Fruit fly (Drosophila melanogaster) whole organism, wandering third instar larva: ENCODE measurements around the gene pxb.

Experiments used
- Dfd ChIP-seq: fragments of >200 bp; optimal IDR thresholded peaks from 2 replicates; lab custom pipeline; 2017; ENCODE audit warnings: missing biosample characterization, missing genetic modification characterization
- foxo ChIP-seq, 2 experiments: fragments of 200-800 bp; sonication (Bioruptor generic); optimal IDR thresholded peaks; 2 replicates in 1 of 2; 3 replicates in 1 of 2; lab custom pipeline; 2016 to 2017; ENCODE audit warnings: missing biosample characterization in 2 of 2, missing genetic modification characterization in 2 of 2
- usp ChIP-seq: fragments of >200 bp; optimal IDR thresholded peaks from 2 replicates; lab custom pipeline; 2017; ENCODE audit warnings: missing biosample characterization, missing genetic modification characterization

- TF ChIP-seq usp (GFP tag; lab: Kevin White, UChicago) (no peak), foxo (GFP tag; optimal IDR thresholded peaks at IDR 0.05; lab: Kevin White, UChicago) (no peak), Dfd (GFP tag; lab: Kevin White, UChicago) (no peak)
These were observed 1.0 kb downstream of the pxb start for dm6 chr3R:15666900-15667507.
